Fruit fly (Drosophila melanogaster) whole organism, wandering third instar larva: ENCODE measurements around the gene CG31909.

Source experiments
- Hr78 ChIP-seq: fragments of >200 bp; optimal IDR thresholded peaks from 2 replicates; lab custom pipeline; 2017; ENCODE audit warnings: missing biosample characterization, missing genetic modification characterization
- Jra ChIP-seq: sonication (Bioruptor generic); optimal IDR thresholded peaks from 2 replicates; lab custom pipeline; 2016; ENCODE audit warnings: missing biosample characterization, missing genetic modification characterization
- Myc ChIP-seq: fragments of >200 bp; optimal IDR thresholded peaks from 2 replicates; lab custom pipeline; 2017
- OdsH ChIP-seq: fragments of 200-800 bp; sonication (Bioruptor generic); optimal IDR thresholded peaks from 2 replicates; lab custom pipeline; 2016; ENCODE audit warnings: missing biosample characterization, mild to moderate bottlenecking, missing genetic modification characterization
- fru ChIP-seq: fragments of 200-800 bp; sonication (Bioruptor generic); optimal IDR thresholded peaks from 3 replicates; lab custom pipeline; 2016; ENCODE audit warnings: missing biosample characterization, mild to moderate bottlenecking, missing genetic modification characterization
- jim ChIP-seq: fragments of 175-275, 200-325 bp; sonication (Bioruptor generic); optimal IDR thresholded peaks from 2 replicates; lab custom pipeline; 2016; ENCODE audit warnings: missing biosample characterization, mild to moderate bottlenecking, missing genetic modification characterization
- pan ChIP-seq: fragments of >200 bp; optimal IDR thresholded peaks from 2 replicates; lab custom pipeline; 2017
- psq ChIP-seq: fragments of 200-800 bp; sonication (Bioruptor generic); optimal IDR thresholded peaks from 3 replicates; lab custom pipeline; 2017; ENCODE audit warnings: missing biosample characterization, mild to moderate bottlenecking, missing genetic modification characterization, moderate library complexity
- sage ChIP-seq: fragments of 200-800 bp; sonication (Bioruptor generic); optimal IDR thresholded peaks from 2 replicates; lab custom pipeline; 2016; ENCODE audit warnings: missing biosample characterization, mild to moderate bottlenecking, missing genetic modification characterization
- sv ChIP-seq: fragments of 200-800 bp; sonication (Bioruptor generic); optimal IDR thresholded peaks from 3 replicates; lab custom pipeline; 2016; ENCODE audit warnings: missing biosample characterization, missing genetic modification characterization
- usp ChIP-seq: fragments of >200 bp; optimal IDR thresholded peaks from 2 replicates; lab custom pipeline; 2017; ENCODE audit warnings: missing biosample characterization, missing genetic modification characterization

DNA sequence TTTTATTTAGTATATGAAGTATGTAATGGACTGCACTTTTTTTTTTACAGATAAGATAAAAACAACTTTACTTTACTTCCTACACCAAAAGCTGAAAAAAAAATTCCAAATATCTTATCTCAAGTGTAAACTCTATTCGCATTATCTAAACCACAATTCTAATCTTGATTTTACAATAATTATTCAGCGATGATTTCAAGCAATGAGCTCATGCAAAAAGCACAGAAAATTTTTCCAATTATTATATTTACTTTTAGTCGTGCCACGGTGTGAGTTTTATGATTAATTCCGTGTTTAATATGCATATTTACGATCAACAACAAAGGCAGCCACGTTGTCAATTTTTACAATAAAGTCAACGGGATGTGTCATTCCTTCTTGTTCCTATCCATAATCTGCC lies 41.0 kb upstream of the CG31909 start:
- TF ChIP-seq psq (GFP tag; lab: Kevin White, UChicago) (no peak), Jra (GFP tag; lab: Kevin White, UChicago) (no peak), fru (GFP tag; lab: Kevin White, UChicago) (no peak), usp (no peak), pan (lab: Kevin White, UChicago) (no peak), Myc (lab: Kevin White, UChicago) (no peak), Hr78 (GFP tag; lab: Kevin White, UChicago) (no peak), OdsH (GFP tag; lab: Kevin White, UChicago) (no peak), jim (GFP tag; lab: Kevin White, UChicago) (no peak), sv (GFP tag; lab: Kevin White, UChicago) (no peak), sage (GFP tag; lab: Kevin White, UChicago) (no peak)
